Worm (Caenorhabditis elegans): ENCODE measurements around the gene srz-10.
"Not testable (repeated sequence)": the region's sequence is repeated elsewhere in the genome, so short reads cannot be mapped to it uniquely, and the experiment has no call there.

The srz-10 gene

DNA sequence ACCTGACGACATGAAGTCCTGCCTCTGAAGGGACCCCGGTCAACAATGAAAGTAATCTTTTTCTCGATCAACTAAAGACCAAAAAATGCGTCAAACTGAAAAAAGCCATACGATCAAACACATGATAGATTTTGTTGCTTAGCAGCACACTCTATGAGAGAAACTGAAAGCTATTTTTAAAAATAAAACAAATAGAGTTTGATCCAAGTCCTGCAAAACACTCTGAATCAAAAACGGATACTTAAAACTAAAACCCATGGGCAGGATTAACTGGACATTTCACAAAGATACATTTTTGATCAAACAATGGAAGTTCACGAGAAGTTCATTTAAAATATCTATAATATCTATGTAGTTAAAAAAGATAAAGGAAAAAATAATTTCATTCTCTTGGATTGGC lies 41.5 kb downstream of the srz-10 start, which contains the start of gene T10H4.13:
Gene T10H4.13 (minus strand): TSS at position 101 of the 400 bp plus-strand sequence.
- no peak for TF ChIP-seq unc-62 (GFP tag; optimal IDR thresholded peaks at IDR 0.05)

DNA sequence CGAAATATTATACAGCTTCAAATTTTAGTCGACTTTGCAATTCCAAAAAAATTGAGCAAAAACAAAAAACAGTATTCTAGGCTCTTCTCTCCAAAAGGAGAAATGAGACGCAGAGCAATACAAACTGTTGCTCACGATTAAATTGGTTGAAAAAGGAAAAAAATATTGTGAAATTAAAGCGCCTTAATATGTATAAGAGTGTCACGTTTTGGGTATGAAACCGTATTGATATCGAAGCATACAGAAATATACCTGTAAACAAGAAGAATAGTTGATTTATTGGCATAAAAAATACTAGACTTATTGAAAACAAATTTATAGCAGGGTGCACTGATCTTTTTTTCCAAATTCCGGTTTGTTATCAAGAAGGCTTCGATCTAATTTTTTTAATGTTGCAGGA lies 43.1 kb downstream of the srz-10 start, which contains the start of gene M01B2.13:
Gene M01B2.13 (minus strand): TSS at position 101 of the 400 bp plus-strand sequence.
- TF ChIP-seq unc-62 (GFP tag; optimal IDR thresholded peaks at IDR 0.05): no peak

DNA sequence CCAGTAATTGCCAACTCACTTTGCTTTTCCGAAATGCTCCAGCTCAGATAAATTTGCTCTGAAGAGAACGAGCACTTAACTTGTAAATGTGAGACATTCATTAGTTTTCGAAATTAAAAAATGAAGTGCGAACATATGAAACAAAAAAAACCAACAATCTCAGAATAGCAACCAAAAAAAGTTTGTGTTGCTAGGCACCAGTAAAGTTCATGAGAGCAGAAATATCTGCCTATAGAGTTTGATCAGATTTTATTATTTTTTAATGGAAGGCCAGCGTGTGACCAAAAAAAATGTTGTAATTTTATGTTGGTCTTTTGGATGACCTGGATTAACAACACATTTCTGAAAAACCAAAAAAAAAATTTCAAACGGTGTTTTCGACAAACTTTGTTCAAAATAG lies 44.8 kb downstream of the srz-10 start, which contains the start of gene M01B2.12:
Gene M01B2.12 (minus strand): TSS at position 101 of the 400 bp plus-strand sequence.
- no peak for TF ChIP-seq unc-62 (GFP tag; optimal IDR thresholded peaks at IDR 0.05)

DNA sequence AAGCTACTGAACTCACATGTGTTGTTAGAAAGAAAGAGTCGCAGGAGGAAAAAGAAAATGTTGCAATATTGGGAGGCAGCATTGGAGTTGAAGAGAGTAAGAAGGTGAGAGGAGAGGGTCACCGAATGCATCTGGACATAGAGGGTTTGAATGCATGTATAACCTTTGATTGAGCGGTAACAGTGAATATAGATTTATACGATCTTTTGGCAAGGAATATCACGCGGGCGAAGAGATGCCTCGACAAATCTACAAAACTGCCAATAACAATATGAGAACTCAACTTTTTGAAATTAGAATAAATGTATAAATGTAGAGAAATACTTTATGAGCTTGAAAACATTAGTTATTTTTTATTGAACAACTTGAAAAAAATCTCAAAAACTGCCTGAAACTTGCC lies 46.6 kb downstream of the srz-10 start, which contains the start of gene M01B2.10:
Gene M01B2.10 (minus strand): TSS at position 101 of the 400 bp plus-strand sequence.
- TF ChIP-seq unc-62 (GFP tag; optimal IDR thresholded peaks at IDR 0.05): not testable (repeated sequence)

DNA sequence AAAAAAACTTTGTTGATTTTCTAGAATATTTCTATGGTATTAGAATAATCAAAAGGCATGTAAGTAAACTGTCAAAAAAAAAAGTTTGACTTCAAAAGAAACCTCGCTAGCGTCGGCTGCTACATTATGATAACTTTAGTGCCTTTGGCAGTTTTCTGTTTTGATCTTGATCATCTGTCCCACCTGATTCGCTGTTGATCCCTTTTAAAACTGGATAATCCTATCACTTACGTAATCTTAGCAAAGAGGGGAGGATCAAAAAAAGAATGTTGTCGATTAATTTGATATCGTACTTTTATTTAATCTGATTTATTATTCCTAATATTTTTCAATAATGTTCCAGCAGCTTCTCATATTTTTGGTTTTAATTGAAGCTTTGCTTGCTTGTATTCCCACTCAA lies 49.0 kb downstream of the srz-10 start, which contains the start of gene M01B2.8:
Gene M01B2.8 (plus strand): TSS at position 301 of the 400 bp plus-strand sequence.
- TF ChIP-seq unc-62 (GFP tag; optimal IDR thresholded peaks at IDR 0.05): no peak

DNA sequence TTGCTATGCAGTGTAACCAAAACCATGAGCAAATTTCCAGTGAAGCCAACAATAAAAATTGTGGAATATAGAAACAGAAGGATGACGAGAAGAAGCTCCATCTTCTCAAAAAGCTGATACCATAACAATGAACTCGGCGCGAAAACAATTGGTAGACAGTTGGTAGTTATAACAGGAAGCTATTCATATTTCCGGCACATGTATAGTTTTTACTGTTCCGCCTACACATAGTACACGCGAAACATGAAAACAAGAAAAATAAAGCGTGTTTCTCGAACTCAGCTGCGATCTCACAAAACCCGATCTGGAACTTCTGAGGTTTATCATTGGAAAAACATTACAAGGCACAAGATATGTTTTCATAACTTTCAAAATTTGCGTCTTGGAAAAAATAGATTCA lies 49.8 kb downstream of the srz-10 start, which contains the start of gene srsx-37:
Gene srsx-37 (minus strand): TSS at position 101 of the 400 bp plus-strand sequence.
- TF ChIP-seq unc-62 (GFP tag; optimal IDR thresholded peaks at IDR 0.05): no peak

Data from whole organism, dauer.